Fruit fly (Drosophila melanogaster) whole organism, pupa: Measurements from ENCODE around the gene GluRIIE.

Experiments used
- CG14655 ChIP-seq: fragments of 200-800 bp; sonication (Bioruptor generic); optimal IDR thresholded peaks from 3 replicates; lab custom pipeline; 2017; ENCODE audit warnings: mild to moderate bottlenecking, missing biosample characterization, missing genetic modification reagents, missing genetic modification characterization
- CG17806 ChIP-seq: fragments of 200-800 bp; sonication (Bioruptor generic); optimal IDR thresholded peaks from 2 replicates; lab custom pipeline; 2018; ENCODE audit warnings: missing biosample characterization, mild to moderate bottlenecking, missing genetic modification characterization, moderate library complexity
- CG34367 ChIP-seq: fragments of 200-800 bp; sonication (Bioruptor generic); optimal IDR thresholded peaks from 2 replicates; lab custom pipeline; 2018; ENCODE audit warnings: missing biosample characterization, mild to moderate bottlenecking, missing genetic modification characterization
- CG8159 ChIP-seq: fragments of 200-800 bp; sonication (Bioruptor generic); optimal IDR thresholded peaks from 3 replicates; lab custom pipeline; 2018; ENCODE audit warnings: missing biosample characterization, mild to moderate bottlenecking, missing genetic modification characterization, moderate library complexity
- CG9948 ChIP-seq: fragments of 200-800 bp; sonication (Bioruptor generic); optimal IDR thresholded peaks from 2 replicates; lab custom pipeline; 2018; ENCODE audit warnings: missing biosample characterization, mild to moderate bottlenecking, missing genetic modification characterization, moderate library complexity
- D1 ChIP-seq: fragments of 200-800 bp; sonication (Bioruptor generic); optimal IDR thresholded peaks from 2 replicates; lab custom pipeline; 2018; ENCODE audit warnings: missing biosample characterization, mild to moderate bottlenecking, missing genetic modification characterization, moderate library complexity
- Ets98B ChIP-seq: fragments of 200-800 bp; sonication (Bioruptor generic); IDR thresholded peaks from 2 replicates; pipeline ENCODE4 v1.3.6; 2022; ENCODE audit warnings: missing biosample characterization, missing genetic modification characterization
- Pif1B ChIP-seq: fragments of 200-800 bp; sonication (Bioruptor generic); optimal IDR thresholded peaks from 3 replicates; lab custom pipeline; 2016; ENCODE audit warnings: missing biosample characterization, missing genetic modification characterization
- fd96Ca ChIP-seq: fragments of 200-800 bp; sonication (Bioruptor generic); IDR thresholded peaks from 3 replicates; pipeline ENCODE4 v1.3.6; 2022; ENCODE audit warnings: missing biosample characterization, missing genetic modification characterization
- gl ChIP-seq: fragments of 200-800 bp; sonication (Bioruptor generic); optimal IDR thresholded peaks from 2 replicates; lab custom pipeline; 2018; ENCODE audit warnings: missing biosample characterization, mild to moderate bottlenecking, missing genetic modification characterization

- TF ChIP-seq Ets98B (GFP tag; lab: Robert Waterston, UW) = no peak
- TF ChIP-seq D1 (tag; lab: Kevin White, UChicago) = no peak
- TF ChIP-seq CG14655 = no peak
- TF ChIP-seq CG34367 = no peak
- TF ChIP-seq CG9948 = no peak
- no peak for TF ChIP-seq CG8159
- TF ChIP-seq gl = no peak
- TF ChIP-seq CG17806 (tag; lab: Kevin White, UChicago) = no peak
- TF ChIP-seq fd96Ca = no peak
- TF ChIP-seq Pif1B = no peak
Measured at dm6 chr3R:20621805-20622286, 26.7 kb downstream of the GluRIIE start, which contains the start of gene H.
